Worm (Caenorhabditis elegans): ENCODE data around the gene F55G11.1.

DNA sequence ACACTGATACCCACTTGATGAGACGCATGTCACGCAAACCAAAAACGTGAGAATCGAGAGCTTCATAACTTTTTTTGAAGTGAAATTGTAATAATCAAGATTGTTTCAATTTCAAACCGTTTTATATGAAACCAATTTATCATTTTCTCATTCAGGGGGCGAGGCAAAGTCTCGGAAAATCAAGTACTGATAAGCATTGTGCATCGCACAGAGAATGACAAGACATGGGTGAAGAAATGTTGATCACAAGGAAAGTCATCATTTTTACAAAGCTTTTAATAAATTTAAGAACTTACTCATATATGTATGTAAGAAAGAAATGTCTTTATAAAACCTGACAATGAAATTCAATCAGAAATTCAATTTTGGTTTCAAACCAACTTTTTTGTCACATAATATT is 39.9 kb downstream of the F55G11.1 start, which contains the start of gene K08D8.3:
- no peak for TF ChIP-seq ref-1 (GFP tag; conservative IDR thresholded peaks at IDR 0.05)
- no peak for TF ChIP-seq flt-1 (GFP tag; IDR thresholded peaks at IDR 0.05)
- TF ChIP-seq ztf-29 (GFP tag; IDR thresholded peaks at IDR 0.05), result no peak
- TF ChIP-seq klf-2 (GFP tag; conservative IDR thresholded peaks at IDR 0.05), result no peak
- no peak for TF ChIP-seq ztf-23 (GFP tag; IDR thresholded peaks at IDR 0.05)
- TF ChIP-seq cog-1 (tag; optimal IDR thresholded peaks at IDR 0.05), result no peak
- TF ChIP-seq T22C8.4 (GFP tag; IDR thresholded peaks at IDR 0.05), result no peak
- TF ChIP-seq tab-1 (GFP tag; IDR thresholded peaks at IDR 0.05), result no peak
